Fruit fly (Drosophila melanogaster): ENCODE data around the gene Axs.

Gene Axs

DNA sequence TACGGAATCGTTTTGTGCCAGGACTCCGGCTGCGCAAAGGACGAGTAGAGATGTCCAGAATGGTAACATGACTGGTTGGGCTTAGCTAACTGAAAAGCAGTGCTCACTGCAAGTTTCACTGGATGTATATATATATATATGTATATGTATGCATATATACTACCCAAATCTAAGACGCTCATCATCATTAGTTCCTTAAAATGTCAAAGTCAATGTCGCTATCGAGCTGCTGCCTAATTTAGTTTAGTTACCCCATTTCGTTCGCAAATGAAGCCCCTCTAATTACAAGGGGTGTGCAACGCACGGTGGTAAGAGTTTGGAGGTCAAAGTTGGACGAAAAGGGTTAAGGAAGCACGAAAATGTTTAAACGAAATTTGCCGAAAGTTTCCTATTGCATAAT, 16.4 kb upstream of the Axs start, which contains the start of gene CG9676:
Gene CG9676, minus strand, starts transcription at position 101 of the 400 bp plus-strand sequence.
- TF ChIP-seq Sin3A (optimal IDR thresholded peaks at IDR 0.05) (no peak), ttk (optimal IDR thresholded peaks at IDR 0.05) (no peak), psq (optimal IDR thresholded peaks at IDR 0.05) (no peak), h (optimal IDR thresholded peaks at IDR 0.05) (no peak), insv (optimal IDR thresholded peaks at IDR 0.05) (no peak), Myc (optimal IDR thresholded peaks at IDR 0.05) (no peak)

dm6 chrX:16697882-16698571, 14.3 kb upstream of the Axs start:
- TF ChIP-seq h (optimal IDR thresholded peaks at IDR 0.05) (no peak), Sin3A (optimal IDR thresholded peaks at IDR 0.05) (no peak), insv (optimal IDR thresholded peaks at IDR 0.05) (no peak), psq (optimal IDR thresholded peaks at IDR 0.05) (no peak), Myc (optimal IDR thresholded peaks at IDR 0.05) (no peak)

dm6 chrX:16696614-16697519, 13.2 kb upstream of the Axs start:
- TF ChIP-seq ttk (optimal IDR thresholded peaks at IDR 0.05) (no peak), Myc (optimal IDR thresholded peaks at IDR 0.05) (no peak), h (optimal IDR thresholded peaks at IDR 0.05) (no peak), psq (optimal IDR thresholded peaks at IDR 0.05) (no peak), Sin3A (optimal IDR thresholded peaks at IDR 0.05) (no peak), insv (optimal IDR thresholded peaks at IDR 0.05) (no peak)

DNA sequence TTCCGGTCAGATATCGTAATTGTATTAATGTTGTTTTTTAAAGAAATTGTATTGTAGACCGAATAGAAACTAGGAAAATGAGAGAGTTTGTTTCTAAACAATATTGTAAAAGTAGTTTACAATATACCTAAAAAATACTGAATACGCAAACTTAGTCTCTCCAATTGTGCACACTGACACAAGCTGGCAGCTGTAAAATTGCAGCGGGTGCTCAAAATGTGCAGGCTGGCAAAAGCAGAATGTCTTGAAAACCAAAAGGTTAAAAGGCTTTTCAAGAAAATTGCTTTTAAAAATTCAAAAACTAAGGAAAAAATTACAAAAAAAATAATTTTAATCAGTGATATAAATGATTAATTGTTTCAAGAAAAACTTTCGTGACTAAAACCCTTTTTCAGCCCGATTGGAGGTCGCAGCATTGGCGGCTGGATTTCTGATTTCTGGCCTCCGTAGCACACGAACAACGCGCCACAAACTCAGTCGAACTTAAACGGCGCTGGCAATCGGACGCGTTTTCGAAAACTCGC, 12.0 kb upstream of the Axs start, which contains the start of gene CG4678:
Gene CG4678, plus strand, starts transcription at position 474 of the 524 bp plus-strand sequence.
- TF ChIP-seq Myc (optimal IDR thresholded peaks at IDR 0.05) = no peak
- TF ChIP-seq h (optimal IDR thresholded peaks at IDR 0.05) = no peak

DNA sequence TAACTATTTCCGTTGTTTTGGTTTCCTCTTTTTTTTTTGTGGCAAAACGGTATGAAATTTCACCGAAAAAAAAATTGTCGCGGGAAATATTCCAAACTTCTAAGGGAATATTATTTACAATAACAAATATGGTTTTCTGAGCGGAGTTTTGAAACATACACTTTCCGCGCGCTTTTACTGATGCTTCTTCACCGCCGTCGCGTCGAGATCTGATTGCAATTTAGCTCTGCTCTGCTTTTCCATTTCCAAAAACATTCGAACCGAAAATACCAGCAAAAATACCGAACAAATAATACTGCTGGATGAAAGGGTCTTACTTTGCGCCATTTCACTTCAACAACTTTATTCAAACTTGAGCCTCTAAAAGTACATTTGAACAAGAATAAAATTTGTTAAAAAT, 11.3 kb upstream of the Axs start, which contains the start of gene Septin4:
Gene Septin4, minus strand, starts transcription at position 215 of the 400 bp plus-strand sequence.
- no peak for TF ChIP-seq psq (optimal IDR thresholded peaks at IDR 0.05)
- TF ChIP-seq Sin3A (optimal IDR thresholded peaks at IDR 0.05) = no peak
- no peak for TF ChIP-seq insv (optimal IDR thresholded peaks at IDR 0.05)
- no peak for TF ChIP-seq ttk (optimal IDR thresholded peaks at IDR 0.05)
- no peak for TF ChIP-seq Myc (optimal IDR thresholded peaks at IDR 0.05)

dm6 chrX:16694477-16694876, 10.8 kb upstream of the Axs start:
- TF ChIP-seq ttk (optimal IDR thresholded peaks at IDR 0.05) (no peak), Myc (optimal IDR thresholded peaks at IDR 0.05) (no peak), insv (optimal IDR thresholded peaks at IDR 0.05) (no peak), Sin3A (optimal IDR thresholded peaks at IDR 0.05) (no peak), h (optimal IDR thresholded peaks at IDR 0.05) (no peak), psq (optimal IDR thresholded peaks at IDR 0.05) (no peak)

- TF ChIP-seq Myc (optimal IDR thresholded peaks at IDR 0.05) (no peak), insv (optimal IDR thresholded peaks at IDR 0.05) (no peak), Sin3A (optimal IDR thresholded peaks at IDR 0.05) (no peak), psq (optimal IDR thresholded peaks at IDR 0.05) (no peak), ttk (optimal IDR thresholded peaks at IDR 0.05) (no peak), h (optimal IDR thresholded peaks at IDR 0.05) (no peak)
Measured at dm6 chrX:16693805-16694387, 10.2 kb upstream of the Axs start.

DNA sequence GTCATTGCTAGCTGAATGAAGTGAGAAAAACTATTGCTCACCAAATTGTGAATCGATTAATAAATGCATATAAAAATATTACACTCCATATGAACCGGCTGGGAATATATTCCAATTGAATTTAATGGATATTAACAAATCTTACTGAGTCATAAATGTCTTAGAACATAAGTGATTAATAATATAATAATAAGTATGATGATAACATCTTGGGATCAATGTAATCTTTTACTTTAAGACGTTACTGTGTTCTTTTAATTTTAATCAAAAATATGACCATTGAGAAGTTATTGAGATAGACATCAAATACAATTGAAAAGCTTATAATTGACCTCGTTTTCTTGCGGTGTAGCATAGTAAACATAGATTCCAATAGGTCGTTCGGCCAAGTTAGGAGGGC, 8.6 kb upstream of the Axs start:
- no peak for TF ChIP-seq insv (optimal IDR thresholded peaks at IDR 0.05)
- TF ChIP-seq ttk (optimal IDR thresholded peaks at IDR 0.05) = no peak
- no peak for TF ChIP-seq h (optimal IDR thresholded peaks at IDR 0.05)
- TF ChIP-seq Sin3A (optimal IDR thresholded peaks at IDR 0.05) = no peak
- no peak for TF ChIP-seq psq (optimal IDR thresholded peaks at IDR 0.05)
- TF ChIP-seq Myc (optimal IDR thresholded peaks at IDR 0.05) = no peak

dm6 chrX:16691440-16691839, 7.7 kb upstream of the Axs start:
- no peak for TF ChIP-seq h (optimal IDR thresholded peaks at IDR 0.05)
- TF ChIP-seq insv (optimal IDR thresholded peaks at IDR 0.05) = no peak
- TF ChIP-seq Sin3A (optimal IDR thresholded peaks at IDR 0.05) = no peak
- TF ChIP-seq Myc (optimal IDR thresholded peaks at IDR 0.05) = no peak
- no peak for TF ChIP-seq psq (optimal IDR thresholded peaks at IDR 0.05)
- TF ChIP-seq ttk (optimal IDR thresholded peaks at IDR 0.05) = no peak

DNA sequence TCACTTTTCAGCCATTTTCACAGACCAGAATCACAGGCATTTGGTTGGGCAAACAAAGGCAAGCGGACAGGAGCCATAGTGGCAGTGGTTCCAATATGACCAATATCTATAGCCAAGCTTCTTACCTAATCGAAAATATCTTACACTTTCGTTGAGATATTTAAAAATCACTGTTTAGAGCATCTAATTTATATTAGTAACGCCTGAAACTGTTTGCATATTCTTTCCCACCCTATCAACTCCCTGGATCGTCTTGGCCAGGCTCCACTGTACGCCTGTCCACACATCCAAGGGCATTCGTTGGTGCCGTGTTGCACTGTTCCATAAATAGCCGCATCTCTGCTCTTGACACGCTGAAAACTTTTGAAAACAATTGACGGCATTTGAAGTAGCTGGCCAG, 6.8 kb upstream of the Axs start:
- TF ChIP-seq ttk (optimal IDR thresholded peaks at IDR 0.05) = no peak
- TF ChIP-seq Sin3A (optimal IDR thresholded peaks at IDR 0.05) = no peak

- TF ChIP-seq h (optimal IDR thresholded peaks at IDR 0.05) (no peak), psq (optimal IDR thresholded peaks at IDR 0.05) (no peak), insv (optimal IDR thresholded peaks at IDR 0.05) (no peak), Myc (optimal IDR thresholded peaks at IDR 0.05) (no peak), ttk (optimal IDR thresholded peaks at IDR 0.05) (no peak), Sin3A (optimal IDR thresholded peaks at IDR 0.05) (no peak)
Measured at dm6 chrX:16689966-16690365, 6.3 kb upstream of the Axs start.

- TF ChIP-seq ttk (optimal IDR thresholded peaks at IDR 0.05) (no peak), Myc (optimal IDR thresholded peaks at IDR 0.05) (no peak)
Measured at dm6 chrX:16689339-16689738, 5.6 kb upstream of the Axs start.

All from Kc167 (cell line).